Fruit fly (Drosophila melanogaster) whole organism, embryonic: ENCODE measurements around the gene Pp1alpha-96A.
A peak's percentile ranks its signal among the peaks of the same experiment; 100 is the strongest.

Experiments
- Abd-B ChIP-seq: fragments of 200-800 bp; sonication (Bioruptor generic); optimal IDR thresholded peaks from 2 replicates; lab custom pipeline; 2018; ENCODE audit warnings: missing biosample characterization, mild to moderate bottlenecking, missing genetic modification characterization, moderate library complexity
- CG1024 ChIP-seq: fragments of 200-800 bp; sonication (Bioruptor generic); IDR thresholded peaks from 2 replicates; pipeline ENCODE4 v1.3.6; 2022; ENCODE audit warnings: missing biosample characterization, missing genetic modification characterization
- CG10267 ChIP-seq: fragments of 200-800 bp; sonication (Bioruptor generic); optimal IDR thresholded peaks from 2 replicates; lab custom pipeline; 2018; ENCODE audit warnings: missing biosample characterization, mild to moderate bottlenecking, missing genetic modification characterization, moderate library complexity
- CG11398 ChIP-seq: fragments of 200-800 bp; sonication (Bioruptor generic); optimal IDR thresholded peaks from 2 replicates; lab custom pipeline; 2016; ENCODE audit warnings: missing biosample characterization, missing genetic modification characterization
- CG12071 ChIP-seq: fragments of 200-800 bp; sonication (Bioruptor generic); optimal IDR thresholded peaks from 3 replicates; lab custom pipeline; 2018; ENCODE audit warnings: missing biosample characterization, mild to moderate bottlenecking, missing genetic modification characterization
- CG12155 ChIP-seq: fragments of 200-800 bp; sonication (Bioruptor generic); optimal IDR thresholded peaks from 3 replicates; lab custom pipeline; 2016; ENCODE audit warnings: missing biosample characterization, missing genetic modification characterization
- CG13894 ChIP-seq: fragments of 200-800 bp; sonication (Bioruptor generic); optimal IDR thresholded peaks from 3 replicates; lab custom pipeline; 2018; ENCODE audit warnings: missing biosample characterization, mild to moderate bottlenecking, missing genetic modification characterization, moderate library complexity
- CG16813 ChIP-seq: fragments of 200-800 bp; sonication (Bioruptor generic); IDR thresholded peaks from 3 replicates; pipeline ENCODE4 v1.3.6; 2022; ENCODE audit warnings: missing biosample characterization, missing genetic modification characterization; ENCODE audit not compliant: partially characterized antibody
- CG17385 ChIP-seq: fragments of 200-800 bp; sonication (Bioruptor generic); optimal IDR thresholded peaks from 3 replicates; lab custom pipeline; 2018; ENCODE audit warnings: missing biosample characterization, mild to moderate bottlenecking, missing genetic modification characterization
- CG18599 ChIP-seq: fragments of 200-800 bp; sonication (Bioruptor generic); optimal IDR thresholded peaks from 3 replicates; lab custom pipeline; 2017; ENCODE audit warnings: missing biosample characterization, missing genetic modification characterization, mild to moderate bottlenecking, moderate library complexity, missing genetic modification reagents
- CG18764 ChIP-seq: fragments of 200-800 bp; sonication (Bioruptor generic); optimal IDR thresholded peaks from 3 replicates; lab custom pipeline; 2016; ENCODE audit warnings: missing biosample characterization, missing genetic modification characterization
- CG3065 ChIP-seq: fragments of 200-800 bp; sonication (Bioruptor generic); optimal IDR thresholded peaks from 2 replicates; lab custom pipeline; 2016; ENCODE audit warnings: missing biosample characterization, missing genetic modification characterization
- CG4404 ChIP-seq: fragments of 200-800 bp; sonication (Bioruptor generic); IDR thresholded peaks from 2 replicates; pipeline ENCODE4 v1.3.6; 2022; ENCODE audit warnings: missing biosample characterization, missing genetic modification characterization
- CG6791 ChIP-seq: fragments of 200-800 bp; sonication (Bioruptor generic); IDR thresholded peaks from 3 replicates; pipeline ENCODE4 v1.3.6; 2022; ENCODE audit warnings: missing biosample characterization, missing genetic modification characterization; ENCODE audit not compliant: partially characterized antibody
- CG7928 ChIP-seq: fragments of 200-800 bp; sonication (Bioruptor generic); optimal IDR thresholded peaks from 2 replicates; lab custom pipeline; 2017; ENCODE audit warnings: missing biosample characterization, mild to moderate bottlenecking, missing genetic modification characterization
- CG8478 ChIP-seq: fragments of >200 bp; optimal IDR thresholded peaks from 2 replicates; lab custom pipeline; 2018
- Dref ChIP-seq: fragments of 200-800 bp; sonication (Bioruptor generic); IDR thresholded peaks from 2 replicates; pipeline ENCODE4 v1.3.6; 2022; ENCODE audit warnings: missing biosample characterization, missing genetic modification characterization
- Elba2 ChIP-seq: fragments of 200-800 bp; sonication (Bioruptor generic); optimal IDR thresholded peaks from 3 replicates; lab custom pipeline; 2016; ENCODE audit warnings: missing biosample characterization, missing genetic modification characterization
- Ets97D ChIP-seq: fragments of 200-800 bp; sonication (Bioruptor generic); optimal IDR thresholded peaks from 3 replicates; lab custom pipeline; 2016; ENCODE audit warnings: missing biosample characterization, missing genetic modification characterization
- HLH4C ChIP-seq: fragments of 200-800 bp; sonication (Bioruptor generic); IDR thresholded peaks from 3 replicates; pipeline ENCODE4 v1.3.6; 2022; ENCODE audit warnings: missing biosample characterization, missing genetic modification characterization; ENCODE audit not compliant: partially characterized antibody
- Hmr ChIP-seq: fragments of 200-800 bp; sonication (Bioruptor generic); optimal IDR thresholded peaks from 3 replicates; lab custom pipeline; 2017; ENCODE audit warnings: mild to moderate bottlenecking, missing biosample characterization, missing genetic modification reagents, missing genetic modification characterization
- Lim3 ChIP-seq: fragments of 200-800 bp; sonication (Bioruptor generic); IDR thresholded peaks from 2 replicates; pipeline ENCODE4 v1.3.6; 2022; ENCODE audit warnings: missing biosample characterization, missing genetic modification characterization
- Med ChIP-seq: fragments of 200-800 bp; sonication (Bioruptor generic); peaks from one replicate; lab custom pipeline; 2016; ENCODE audit warnings: missing biosample characterization, missing genetic modification characterization, mild to moderate bottlenecking, inconsistent platforms, moderate library complexity
- NC2α ChIP-seq: fragments of 200-800 bp; sonication (Bioruptor generic); optimal IDR thresholded peaks from 2 replicates; lab custom pipeline; 2016; ENCODE audit warnings: missing biosample characterization, missing genetic modification characterization
- NfI ChIP-seq: fragments of 200-800 bp; sonication (Bioruptor generic); optimal IDR thresholded peaks from 3 replicates; lab custom pipeline; 2018; ENCODE audit warnings: missing biosample characterization, mild to moderate bottlenecking, missing genetic modification characterization, moderate library complexity
- Poxn ChIP-seq: fragments of 200-800 bp; sonication (Bioruptor generic); IDR thresholded peaks from 2 replicates; pipeline ENCODE4 v1.3.6; 2022; ENCODE audit warnings: missing biosample characterization, missing genetic modification characterization
- Ptx1 ChIP-seq: fragments of 200-800 bp; sonication (Bioruptor generic); IDR thresholded peaks from 2 replicates; pipeline ENCODE4 v1.3.6; 2022; ENCODE audit warnings: missing biosample characterization, missing genetic modification characterization
- Six4 ChIP-seq: fragments of 200-800 bp; sonication (Bioruptor generic); optimal IDR thresholded peaks from 2 replicates; lab custom pipeline; 2016; ENCODE audit warnings: missing biosample characterization, missing genetic modification characterization
- Sox102F ChIP-seq: fragments of 200-800 bp; sonication (Bioruptor generic); optimal IDR thresholded peaks from 2 replicates; lab custom pipeline; 2018; ENCODE audit warnings: missing biosample characterization, mild to moderate bottlenecking, missing genetic modification characterization, moderate library complexity
- Sry-δ ChIP-seq: fragments of 200-800 bp; sonication (Bioruptor generic); optimal IDR thresholded peaks from 2 replicates; lab custom pipeline; 2016; ENCODE audit warnings: missing biosample characterization, missing genetic modification characterization
- Usf ChIP-seq: fragments of 200-800 bp; sonication (Bioruptor generic); optimal IDR thresholded peaks from 2 replicates; lab custom pipeline; 2017; ENCODE audit warnings: missing genotype, missing biosample characterization, missing genetic modification characterization
- abd-A ChIP-seq: fragments of 200-800 bp; sonication (Bioruptor generic); optimal IDR thresholded peaks from 3 replicates; lab custom pipeline; 2019; ENCODE audit warnings: missing biosample characterization, mild to moderate bottlenecking, missing genetic modification characterization, moderate library complexity
- bsh ChIP-seq, 2 experiments: fragments of 200-800 bp; sonication (Bioruptor generic); optimal IDR thresholded peaks; 2 replicates each; lab custom pipeline; 2017 to 2018; ENCODE audit warnings: mild to moderate bottlenecking in 2 of 2, missing biosample characterization in 2 of 2, missing genetic modification characterization in 2 of 2, moderate library complexity in 1 of 2
- cas ChIP-seq: fragments of 200-800 bp; sonication (Bioruptor generic); IDR thresholded peaks from 2 replicates; pipeline ENCODE4 v1.3.6; 2022; ENCODE audit warnings: missing biosample characterization, missing genetic modification characterization
- corto ChIP-seq: fragments of 200-800 bp; sonication (Bioruptor generic); optimal IDR thresholded peaks from 2 replicates; lab custom pipeline; 2016; ENCODE audit warnings: missing biosample characterization, mild to moderate bottlenecking, missing genetic modification characterization, moderate library complexity
- cwo ChIP-seq: fragments of 200-800 bp; sonication (Bioruptor generic); optimal IDR thresholded peaks from 3 replicates; lab custom pipeline; 2017; ENCODE audit warnings: missing biosample characterization, missing genetic modification characterization, mild to moderate bottlenecking, moderate library complexity, missing genetic modification reagents
- ftz-f1 ChIP-seq: fragments of 200-800 bp; sonication (Bioruptor generic); optimal IDR thresholded peaks from 2 replicates; lab custom pipeline; 2016; ENCODE audit warnings: missing biosample characterization, missing genetic modification characterization
- gfzf ChIP-seq: fragments of 200-800 bp; sonication (Bioruptor generic); optimal IDR thresholded peaks from 2 replicates; lab custom pipeline; 2016; ENCODE audit warnings: missing biosample characterization, mild to moderate bottlenecking, missing genetic modification characterization, moderate library complexity
- grau ChIP-seq: fragments of 200-800 bp; optimal IDR thresholded peaks from 3 replicates; lab custom pipeline; 2019; ENCODE audit warnings: missing biosample characterization, mild to moderate bottlenecking, missing genetic modification characterization, moderate library complexity
- hbn ChIP-seq: fragments of 200-800 bp; sonication (Bioruptor generic); IDR thresholded peaks from 2 replicates; pipeline ENCODE4 v1.3.6; 2022; ENCODE audit warnings: missing biosample characterization, missing genetic modification characterization; ENCODE audit not compliant: partially characterized antibody
- jigr1 ChIP-seq: fragments of 200-800 bp; sonication (Bioruptor generic); IDR thresholded peaks from 3 replicates; pipeline ENCODE4 v1.3.6; 2022; ENCODE audit warnings: missing biosample characterization, missing genetic modification characterization
- knrl ChIP-seq: fragments of 200-800 bp; sonication (Bioruptor generic); IDR thresholded peaks from 3 replicates; pipeline ENCODE4 v1.3.6; 2022; ENCODE audit warnings: missing biosample characterization, missing genetic modification characterization; ENCODE audit not compliant: partially characterized antibody
- nerfin-1 ChIP-seq: fragments of 200-800 bp; sonication (Bioruptor generic); optimal IDR thresholded peaks from 3 replicates; lab custom pipeline; 2019; ENCODE audit warnings: missing biosample characterization, mild to moderate bottlenecking, missing genetic modification characterization, moderate library complexity
- onecut ChIP-seq: fragments of 200-800 bp; sonication (Bioruptor generic); IDR thresholded peaks from 2 replicates; pipeline ENCODE4 v1.3.6; 2022; ENCODE audit warnings: missing biosample characterization, missing genetic modification characterization
- seq ChIP-seq: fragments of 200-800 bp; sonication (Bioruptor generic); IDR thresholded peaks from 2 replicates; pipeline ENCODE4 v1.3.6; 2022; ENCODE audit warnings: missing biosample characterization, missing genetic modification characterization
- shn ChIP-seq: fragments of 200-800 bp; sonication (Bioruptor generic); optimal IDR thresholded peaks from 3 replicates; lab custom pipeline; 2016; ENCODE audit warnings: missing biosample characterization, missing genetic modification characterization
- slp2 ChIP-seq: fragments of 200-800 bp; sonication (Bioruptor generic); optimal IDR thresholded peaks from 2 replicates; lab custom pipeline; 2016; ENCODE audit warnings: missing biosample characterization, missing genetic modification characterization
- sna ChIP-seq: fragments of 200-800 bp; sonication (Bioruptor generic); IDR thresholded peaks from 2 replicates; pipeline ENCODE4 v1.3.6; 2022; ENCODE audit warnings: missing biosample characterization, missing genetic modification characterization; ENCODE audit not compliant: partially characterized antibody
- vnd ChIP-seq: fragments of 200-800 bp; sonication (Bioruptor generic); IDR thresholded peaks from 3 replicates; pipeline ENCODE4 v1.3.6; 2022; ENCODE audit warnings: missing biosample characterization, missing genetic modification characterization; ENCODE audit not compliant: partially characterized antibody
- wdn ChIP-seq: fragments of 200-800 bp; sonication (Bioruptor generic); IDR thresholded peaks from 2 replicates; pipeline ENCODE4 v1.3.6; 2022; ENCODE audit warnings: missing biosample characterization, missing genetic modification characterization
- z ChIP-seq: fragments of 200-800 bp; sonication (Bioruptor generic); IDR thresholded peaks from 3 replicates; pipeline ENCODE4 v1.3.6; 2022; ENCODE audit warnings: missing biosample characterization, missing genetic modification characterization

The Pp1alpha-96A gene

DNA sequence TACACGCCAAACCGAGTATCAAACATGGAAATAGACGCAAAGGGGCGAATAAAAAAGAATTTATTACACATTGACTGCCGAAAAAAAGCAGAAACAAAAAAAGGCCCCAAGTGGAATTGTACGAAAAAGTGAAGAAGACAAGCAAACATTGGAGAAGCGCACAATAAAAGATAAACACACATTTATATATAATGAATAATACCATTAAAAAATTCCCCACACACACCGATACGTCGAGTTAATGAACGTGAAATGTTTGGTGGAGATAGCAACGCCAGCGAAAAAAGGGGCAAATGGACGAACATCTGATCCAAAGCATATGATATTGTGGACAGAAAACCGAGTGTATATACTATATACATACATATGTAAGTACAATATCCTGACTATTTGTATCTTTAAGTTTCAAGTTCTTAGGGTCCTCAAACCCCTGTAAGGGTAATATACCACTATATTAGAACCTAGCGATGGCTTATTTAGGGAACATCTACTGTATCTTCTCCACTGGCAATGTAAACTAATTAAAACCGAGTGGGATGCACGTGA lies 46.8 kb downstream of the Pp1alpha-96A start (continued):
- TF ChIP-seq cwo (GFP tag; lab: Kevin White, UChicago) (no peak), CG1024 (GFP tag; lab: Robert Waterston, UW) (no peak), Abd-B (GFP tag; lab: Kevin White, UChicago) (no peak), Hmr (GFP tag; lab: Kevin White, UChicago) (peak; percentile 16), gfzf (GFP tag; lab: Kevin White, UChicago) (no peak), shn (GFP tag; lab: Kevin White, UChicago) (no peak), Lim3 (GFP tag; lab: Robert Waterston, UW) (no peak), CG10267 (no peak), CG12155 (no peak), corto (GFP tag; lab: Kevin White, UChicago) (peak; percentile 14), Sox102F (GFP tag; lab: Kevin White, UChicago) (no peak), CG7928 (GFP tag; lab: Kevin White, UChicago) (no peak), CG18764 (GFP tag; lab: Kevin White, UChicago) (no peak), NC2α (GFP tag; lab: Kevin White, UChicago) (no peak), hbn (GFP tag; lab: Robert Waterston, UW) (no peak), HLH4C (GFP tag; lab: Robert Waterston, UW) (no peak), CG3065 (no peak), Ets97D (GFP tag; lab: Kevin White, UChicago) (no peak), bsh (GFP tag; optimal IDR thresholded peaks at IDR 0.05; lab: Kevin White, UChicago) (no peak), Sry-δ (no peak), Dref (GFP tag; lab: Robert Waterston, UW) (no peak), nerfin-1 (no peak), ftz-f1 (GFP tag; lab: Kevin White, UChicago) (no peak), Ptx1 (no peak), slp2 (no peak), CG17385 (GFP tag; lab: Kevin White, UChicago) (no peak), wdn (GFP tag; lab: Robert Waterston, UW) (no peak), cas (GFP tag; lab: Robert Waterston, UW) (no peak), Elba2 (GFP tag; lab: Kevin White, UChicago) (no peak), z (GFP tag; lab: Robert Waterston, UW) (no peak), vnd (GFP tag; lab: Robert Waterston, UW) (no peak), Med (GFP tag; lab: Kevin White, UChicago) (peak; percentile 75), jigr1 (GFP tag; lab: Robert Waterston, UW) (no peak), CG11398 (GFP tag; lab: Kevin White, UChicago) (no peak), grau (tag; lab: Kevin White, UChicago) (peak; percentile 80), CG6791 (no peak), NfI (GFP tag; lab: Kevin White, UChicago) (no peak), sna (GFP tag; lab: Robert Waterston, UW) (no peak), onecut (GFP tag; lab: Robert Waterston, UW) (no peak), CG12071 (GFP tag; lab: Kevin White, UChicago) (no peak), Poxn (GFP tag; lab: Robert Waterston, UW) (no peak), CG4404 (no peak), CG8478 (lab: Kevin White, UChicago) (no peak), Usf (GFP tag; lab: Kevin White, UChicago) (no peak), CG13894 (tag; lab: Kevin White, UChicago) (peak; percentile 19), abd-A (tag; lab: Kevin White, UChicago) (peak; percentile 80), CG16813 (GFP tag; lab: Robert Waterston, UW) (no peak), seq (GFP tag; lab: Robert Waterston, UW) (no peak), CG18599 (GFP tag; lab: Kevin White, UChicago) (no peak), Six4 (GFP tag; lab: Kevin White, UChicago) (no peak), knrl (no peak)
